Worm (Caenorhabditis elegans) whole organism, late embryonic: ENCODE measurements around the gene gcsh-1.

Experiments used
- F13H6.1 ChIP-seq: sonication (generic microtip); optimal IDR thresholded peaks from 2 replicates; lab custom pipeline; 2016; ENCODE audit warnings: missing genetic modification characterization, missing compliant biosample characterization
- ama-1 ChIP-seq: fragments of 150-350 bp; optimal IDR thresholded peaks from 2 replicates; lab custom pipeline; 2014
- ceh-18 ChIP-seq: sonication (generic microtip); optimal IDR thresholded peaks from 2 replicates; lab custom pipeline; 2016; ENCODE audit warnings: missing genetic modification characterization, missing compliant biosample characterization
- ceh-22 ChIP-seq: sonication (generic microtip); optimal IDR thresholded peaks from 2 replicates; lab custom pipeline; 2017; ENCODE audit warnings: missing biosample characterization, missing genetic modification characterization
- ceh-24 ChIP-seq: sonication (generic microtip); optimal IDR thresholded peaks from 2 replicates; lab custom pipeline; 2016; ENCODE audit warnings: mild to moderate bottlenecking, missing genetic modification characterization, missing compliant biosample characterization
- elt-4 ChIP-seq: sonication (generic microtip); optimal IDR thresholded peaks from 2 replicates; lab custom pipeline; 2016; ENCODE audit warnings: missing genetic modification characterization, missing compliant biosample characterization
- fkh-10 ChIP-seq: fragments of 150-350 bp; optimal IDR thresholded peaks from 2 replicates; lab custom pipeline; 2014; ENCODE audit warnings: missing biosample characterization, missing genetic modification reagents, missing genetic modification characterization
- hlh-30 ChIP-seq: sonication (generic microtip); optimal IDR thresholded peaks from 2 replicates; lab custom pipeline; 2017; ENCODE audit warnings: antibody characterized with exemption, missing genetic modification characterization, missing compliant biosample characterization; ENCODE audit not compliant: insufficient read depth
- lin-11 ChIP-seq: fragments of 200-800 bp; sonication (Bioruptor generic); optimal IDR thresholded peaks from 2 replicates; lab custom pipeline; 2018; ENCODE audit warnings: mild to moderate bottlenecking, missing genetic modification characterization, missing compliant biosample characterization
- pros-1 ChIP-seq: fragments of 150-350 bp; optimal IDR thresholded peaks from 2 replicates; lab custom pipeline; 2014; ENCODE audit warnings: missing biosample characterization, missing genetic modification reagents, missing genetic modification characterization
- sox-2 ChIP-seq: fragments of 200-800 bp; sonication (Bioruptor generic); IDR thresholded peaks from 2 replicates; pipeline ENCODE4 v1.3.6; 2022; ENCODE audit warnings: missing genetic modification reagents, missing genetic modification characterization, missing compliant biosample characterization

- TF ChIP-seq ceh-18 (tag; lab: Kevin White, UChicago), result no peak
- no peak for TF ChIP-seq ceh-22 (tag; lab: Kevin White, UChicago)
- no peak for TF ChIP-seq hlh-30
- TF ChIP-seq fkh-10 (GFP tag; lab: Kevin White, UChicago), result no peak
- TF ChIP-seq sox-2 (GFP tag; lab: Robert Waterston, UW), result no peak
- no peak for TF ChIP-seq ama-1 (lab: Kevin White, UChicago)
- TF ChIP-seq F13H6.1 (tag; lab: Kevin White, UChicago), result no peak
- no peak for TF ChIP-seq elt-4
- no peak for TF ChIP-seq lin-11
- no peak for TF ChIP-seq ceh-24 (tag; lab: Kevin White, UChicago)
- no peak for TF ChIP-seq pros-1
Measured at ce11 chrX:14473740-14474139, 41.1 kb downstream of the gcsh-1 start, which contains the start of gene M163.5.
